Fruit fly (Drosophila melanogaster) whole organism, embryonic: ENCODE results near the gene Pde9.
A peak's percentile ranks its signal among the peaks of the same experiment; 100 is the strongest.

Experiments used
- Adf1 ChIP-seq: fragments of 200-800 bp; sonication (Bioruptor generic); IDR thresholded peaks from 2 replicates; pipeline ENCODE4 v1.3.6; 2022; ENCODE audit warnings: missing biosample characterization, missing genetic modification characterization
- Asciz ChIP-seq: fragments of 200-800 bp; sonication (Bioruptor generic); optimal IDR thresholded peaks from 2 replicates; lab custom pipeline; 2017; ENCODE audit warnings: missing biosample characterization, mild to moderate bottlenecking, missing genetic modification characterization, missing genetic modification reagents
- Atf6 ChIP-seq: fragments of 200-800 bp; sonication (Bioruptor generic); IDR thresholded peaks from 2 replicates; pipeline ENCODE4 v1.3.6; 2022; ENCODE audit warnings: missing biosample characterization, missing genetic modification characterization
- CG17912 ChIP-seq: fragments of 200-800 bp; sonication (Bioruptor generic); optimal IDR thresholded peaks from 2 replicates; lab custom pipeline; 2018; ENCODE audit warnings: missing biosample characterization, mild to moderate bottlenecking, missing genetic modification characterization
- CG3407 ChIP-seq: fragments of 200-800 bp; sonication (Bioruptor generic); optimal IDR thresholded peaks from 2 replicates; lab custom pipeline; 2018; ENCODE audit warnings: missing biosample characterization, mild to moderate bottlenecking, missing genetic modification characterization
- CG4282 ChIP-seq: fragments of 200-800 bp; sonication (Bioruptor generic); optimal IDR thresholded peaks from 2 replicates; lab custom pipeline; 2016; ENCODE audit warnings: missing biosample characterization, missing genetic modification characterization
- CG4360 ChIP-seq: fragments of 200-800 bp; sonication (Bioruptor generic); IDR thresholded peaks from 2 replicates; pipeline ENCODE4 v1.3.6; 2022; ENCODE audit warnings: missing biosample characterization, missing genetic modification characterization
- CG5180 ChIP-seq: fragments of 200-800 bp; sonication (Bioruptor generic); optimal IDR thresholded peaks from 3 replicates; lab custom pipeline; 2017; ENCODE audit warnings: missing biosample characterization, missing genetic modification characterization, mild to moderate bottlenecking, moderate library complexity, missing genetic modification reagents
- CG6813 ChIP-seq: fragments of 200-800 bp; sonication (Bioruptor generic); optimal IDR thresholded peaks from 2 replicates; lab custom pipeline; 2017; ENCODE audit warnings: missing biosample characterization, missing genetic modification characterization, mild to moderate bottlenecking, moderate library complexity, missing genetic modification reagents
- CG7745 ChIP-seq: fragments of 200-800 bp; sonication (Bioruptor generic); optimal IDR thresholded peaks from 2 replicates; lab custom pipeline; 2018; ENCODE audit warnings: missing biosample characterization, mild to moderate bottlenecking, missing genetic modification characterization, moderate library complexity
- D ChIP-seq, 2 experiments: fragments of 200-800 bp in 1 of 2; fragments of >200 bp in 1 of 2; sonication (Bioruptor generic) in 1 of 2; optimal IDR thresholded peaks; 2 replicates in 1 of 2; 3 replicates in 1 of 2; lab custom pipeline; 2017; ENCODE audit warnings: mild to moderate bottlenecking in 1 of 2, missing biosample characterization in 1 of 2, missing genetic modification characterization in 1 of 2, missing genetic modification reagents in 1 of 2
- Dref ChIP-seq: fragments of 200-800 bp; sonication (Bioruptor generic); IDR thresholded peaks from 2 replicates; pipeline ENCODE4 v1.3.6; 2022; ENCODE audit warnings: missing biosample characterization, missing genetic modification characterization
- Drgx ChIP-seq: fragments of 200-800 bp; sonication (Bioruptor generic); IDR thresholded peaks from 2 replicates; pipeline ENCODE4 v1.3.6; 2022; ENCODE audit warnings: missing biosample characterization, missing genetic modification characterization
- Fer1 ChIP-seq: fragments of 200-800 bp; sonication (Bioruptor generic); optimal IDR thresholded peaks from 2 replicates; lab custom pipeline; 2017; ENCODE audit warnings: missing biosample characterization, mild to moderate bottlenecking, missing genetic modification characterization
- HHEX ChIP-seq: fragments of 200-800 bp; sonication (Bioruptor generic); optimal IDR thresholded peaks from 3 replicates; lab custom pipeline; 2017; ENCODE audit warnings: missing biosample characterization, mild to moderate bottlenecking, missing genetic modification characterization, missing genetic modification reagents
- HLHmδ ChIP-seq: fragments of 200-800 bp; sonication (Bioruptor generic); optimal IDR thresholded peaks from 2 replicates; lab custom pipeline; 2018; ENCODE audit warnings: missing biosample characterization, mild to moderate bottlenecking, missing genetic modification characterization, moderate library complexity
- MTF-1 ChIP-seq: fragments of 200-800 bp; sonication (Bioruptor generic); optimal IDR thresholded peaks from 2 replicates; lab custom pipeline; 2018; ENCODE audit warnings: missing biosample characterization, mild to moderate bottlenecking, missing genetic modification characterization, borderline replicate concordance
- Max ChIP-seq: fragments of 200-800 bp; sonication (Bioruptor generic); optimal IDR thresholded peaks from 2 replicates; lab custom pipeline; 2016; ENCODE audit warnings: missing biosample characterization, mild to moderate bottlenecking, missing genetic modification characterization
- Opbp ChIP-seq: fragments of 200-800 bp; sonication (Bioruptor generic); IDR thresholded peaks from 3 replicates; pipeline ENCODE4 v1.3.6; 2022; ENCODE audit warnings: missing biosample characterization, missing genetic modification characterization; ENCODE audit not compliant: partially characterized antibody
- Side ChIP-seq: fragments of 200-800 bp; sonication (Bioruptor generic); optimal IDR thresholded peaks from 2 replicates; lab custom pipeline; 2016; ENCODE audit warnings: missing biosample characterization, missing genetic modification characterization
- Trl ChIP-seq, 3 experiments: fragments of >200 bp in 2 of 3; fragments of 200-800 bp in 1 of 3; sonication (Bioruptor generic) in 1 of 3; optimal IDR thresholded peaks; 2 replicates in 1 of 3; 3 replicates in 2 of 3; lab custom pipeline; 2016 to 2017; ENCODE audit warnings: missing biosample characterization in 1 of 3, missing genetic modification characterization in 1 of 3
- abd-A ChIP-seq: fragments of 200-800 bp; sonication (Bioruptor generic); optimal IDR thresholded peaks from 3 replicates; lab custom pipeline; 2019; ENCODE audit warnings: missing biosample characterization, mild to moderate bottlenecking, missing genetic modification characterization, moderate library complexity
- ash1 ChIP-seq: fragments of 200-800 bp; sonication (Bioruptor generic); optimal IDR thresholded peaks from 2 replicates; lab custom pipeline; 2018; ENCODE audit warnings: missing biosample characterization, mild to moderate bottlenecking, missing genetic modification characterization
- bigmax ChIP-seq: fragments of 200-800 bp; sonication (Bioruptor generic); optimal IDR thresholded peaks from 2 replicates; lab custom pipeline; 2018; ENCODE audit warnings: missing biosample characterization, mild to moderate bottlenecking, missing genetic modification characterization
- bowl ChIP-seq: fragments of 200-800 bp; sonication (Bioruptor generic); IDR thresholded peaks from 2 replicates; pipeline ENCODE4 v1.3.6; 2022; ENCODE audit warnings: missing biosample characterization, missing genetic modification characterization
- cad ChIP-seq: fragments of >200 bp; optimal IDR thresholded peaks from 2 replicates; lab custom pipeline; 2017; ENCODE audit warnings: missing biosample characterization, missing genetic modification characterization
- cg ChIP-seq: fragments of 200-800 bp; sonication (Bioruptor generic); optimal IDR thresholded peaks from 3 replicates; lab custom pipeline; 2019; ENCODE audit warnings: missing biosample characterization, mild to moderate bottlenecking, missing genetic modification characterization, moderate library complexity
- chinmo ChIP-seq: fragments of 200-800 bp; sonication (Bioruptor generic); IDR thresholded peaks from 4 replicates; pipeline ENCODE4 v1.3.6; 2022; ENCODE audit warnings: missing biosample characterization, missing genetic modification characterization; ENCODE audit not compliant: partially characterized antibody
- corto ChIP-seq: fragments of 200-800 bp; sonication (Bioruptor generic); optimal IDR thresholded peaks from 2 replicates; lab custom pipeline; 2016; ENCODE audit warnings: missing biosample characterization, mild to moderate bottlenecking, missing genetic modification characterization, moderate library complexity
- crp ChIP-seq, 2 experiments: fragments of 200-800 bp; sonication (Bioruptor generic); optimal IDR thresholded peaks; 2 replicates in 1 of 2; 3 replicates in 1 of 2; lab custom pipeline; 2017; ENCODE audit warnings: missing biosample characterization in 2 of 2, missing genetic modification characterization in 2 of 2, mild to moderate bottlenecking in 1 of 2, moderate library complexity in 1 of 2
- gem ChIP-seq: fragments of 200-800 bp; sonication (Bioruptor generic); optimal IDR thresholded peaks from 2 replicates; lab custom pipeline; 2019; ENCODE audit warnings: missing biosample characterization, mild to moderate bottlenecking, missing genetic modification characterization, moderate library complexity
- her ChIP-seq: fragments of 200-800 bp; sonication (Bioruptor generic); optimal IDR thresholded peaks from 2 replicates; lab custom pipeline; 2016; ENCODE audit warnings: missing biosample characterization, missing genetic modification characterization
- insv ChIP-seq, 2 experiments: fragments of 200-800 bp; sonication (Bioruptor generic); optimal IDR thresholded peaks; 3 replicates each; lab custom pipeline; 2016 to 2018; ENCODE audit warnings: missing biosample characterization in 2 of 2, missing genetic modification characterization in 2 of 2
- kay ChIP-seq: fragments of 200-800 bp; sonication (Bioruptor generic); optimal IDR thresholded peaks from 2 replicates; lab custom pipeline; 2016; ENCODE audit warnings: missing biosample characterization, missing genetic modification characterization
- nom ChIP-seq: fragments of 200-800 bp; sonication (Bioruptor generic); optimal IDR thresholded peaks from 2 replicates; lab custom pipeline; 2017; ENCODE audit warnings: missing biosample characterization, missing genetic modification characterization, mild to moderate bottlenecking, moderate library complexity, missing genetic modification reagents
- oc ChIP-seq: fragments of 200-800 bp; sonication (Bioruptor generic); optimal IDR thresholded peaks from 2 replicates; lab custom pipeline; 2018; ENCODE audit warnings: missing biosample characterization, mild to moderate bottlenecking, missing genetic modification characterization, moderate library complexity
- pros ChIP-seq: fragments of 200-800 bp; sonication (Bioruptor generic); optimal IDR thresholded peaks from 3 replicates; lab custom pipeline; 2019; ENCODE audit warnings: missing biosample characterization, mild to moderate bottlenecking, missing genetic modification characterization, moderate library complexity
- sisA ChIP-seq: fragments of 200-800 bp; sonication (Bioruptor generic); IDR thresholded peaks from 2 replicates; pipeline ENCODE4 v1.3.6; 2022; ENCODE audit warnings: missing biosample characterization, missing genetic modification characterization
- slp2 ChIP-seq: fragments of 200-800 bp; sonication (Bioruptor generic); optimal IDR thresholded peaks from 2 replicates; lab custom pipeline; 2016; ENCODE audit warnings: missing biosample characterization, missing genetic modification characterization
- sob ChIP-seq: fragments of 200-800 bp; sonication (Bioruptor generic); IDR thresholded peaks from 2 replicates; pipeline ENCODE4 v1.3.6; 2022; ENCODE audit warnings: missing biosample characterization, missing genetic modification characterization
- sqz ChIP-seq: fragments of 200-800 bp; sonication (Bioruptor generic); optimal IDR thresholded peaks from 3 replicates; lab custom pipeline; 2018; ENCODE audit warnings: missing biosample characterization, mild to moderate bottlenecking, missing genetic modification characterization
- tll ChIP-seq, 2 experiments: fragments of 200-800 bp in 1 of 2; fragments of >200 bp in 1 of 2; sonication (Bioruptor generic) in 1 of 2; optimal IDR thresholded peaks; 2 replicates each; lab custom pipeline; 2017 to 2019; ENCODE audit warnings: missing biosample characterization in 2 of 2, missing genetic modification characterization in 2 of 2, mild to moderate bottlenecking in 1 of 2, moderate library complexity in 1 of 2
- unc-4 ChIP-seq: fragments of 200-800 bp; sonication (Bioruptor generic); IDR thresholded peaks from 2 replicates; pipeline ENCODE4 v1.3.6; 2022; ENCODE audit warnings: missing biosample characterization, missing genetic modification characterization; ENCODE audit not compliant: partially characterized antibody

Gene Pde9

dm6 chrX:12750928-12751631, 146.0 kb downstream of the Pde9 start (continued):
- TF ChIP-seq slp2 (GFP tag; lab: Kevin White, UChicago) (peak; percentile 100), crp (GFP tag; optimal IDR thresholded peaks at IDR 0.05; lab: Kevin White, UChicago) (peak; percentile 41 to 81), sisA (GFP tag; lab: Robert Waterston, UW) (peak; percentile 100)

dm6 chrX:12750582-12750927, 146.6 kb downstream of the Pde9 start:
- no peak for TF ChIP-seq Side
- TF ChIP-seq chinmo: peak; percentile 95
- peak; percentile 100 for TF ChIP-seq CG3407 (GFP tag; lab: Kevin White, UChicago)
- TF ChIP-seq Opbp (GFP tag; lab: Robert Waterston, UW): 0 out of 3 replicates have a peak, but pooled peaks have one; percentile 15
- peak; percentile 78; the same call in 1 of the 2 replicates for TF ChIP-seq Adf1
- TF ChIP-seq D (optimal IDR thresholded peaks at IDR 0.05; lab: Kevin White, UChicago): no peak
- TF ChIP-seq D (GFP tag; optimal IDR thresholded peaks at IDR 0.05; lab: Kevin White, UChicago): no peak
- 0 out of 2 replicates have a peak, but pooled peaks have one; percentile 9 for TF ChIP-seq unc-4 (GFP tag; lab: Robert Waterston, UW)
- TF ChIP-seq HLHmδ (GFP tag; lab: Kevin White, UChicago): peak; percentile 46
- TF ChIP-seq cad (GFP tag; lab: Kevin White, UChicago): peak; percentile 64
- no peak for TF ChIP-seq bowl (GFP tag; lab: Robert Waterston, UW)
- TF ChIP-seq CG7745 (tag; lab: Kevin White, UChicago): peak; percentile 42
- peak; percentile 84 for TF ChIP-seq pros (GFP tag; lab: Kevin White, UChicago)
- peak; percentile 89 for TF ChIP-seq cg (GFP tag; lab: Kevin White, UChicago)
- TF ChIP-seq Trl (optimal IDR thresholded peaks at IDR 0.05; lab: Kevin White, UChicago): peak; percentile 38 to 54
- TF ChIP-seq Trl (GFP tag; optimal IDR thresholded peaks at IDR 0.05; lab: Kevin White, UChicago): no peak
- peak; percentile 44 for TF ChIP-seq sqz (GFP tag; lab: Kevin White, UChicago)
- no peak for TF ChIP-seq Max (GFP tag; lab: Kevin White, UChicago)
- peak; percentile 61 for TF ChIP-seq abd-A
- no peak for TF ChIP-seq CG4282 (GFP tag; lab: Kevin White, UChicago)
- TF ChIP-seq CG4360 (GFP tag; lab: Robert Waterston, UW): peak; percentile 37

dm6 chrX:12749891-12750581, 147.1 kb downstream of the Pde9 start:
- TF ChIP-seq oc (no peak), Fer1 (GFP tag; lab: Kevin White, UChicago) (peak; percentile 18), bigmax (GFP tag; lab: Kevin White, UChicago) (peak; percentile 77), corto (GFP tag; lab: Kevin White, UChicago) (peak; percentile 38), Drgx (GFP tag; lab: Robert Waterston, UW) (peak; percentile 53), CG5180 (GFP tag; lab: Kevin White, UChicago) (peak; percentile 41), her (GFP tag; lab: Kevin White, UChicago) (no peak), ash1 (GFP tag; lab: Kevin White, UChicago) (no peak), Dref (GFP tag; lab: Robert Waterston, UW) (no peak), CG6813 (GFP tag; lab: Kevin White, UChicago) (peak; percentile 24), insv (GFP tag; optimal IDR thresholded peaks at IDR 0.05; lab: Kevin White, UChicago) (no peak), tll (GFP tag; optimal IDR thresholded peaks at IDR 0.05; lab: Kevin White, UChicago) (peak in 1 of 2 experiments; percentile 29), kay (GFP tag; lab: Kevin White, UChicago) (peak; percentile 0), HHEX (GFP tag; lab: Kevin White, UChicago) (peak; percentile 29), Asciz (GFP tag; lab: Kevin White, UChicago) (peak; percentile 41), sob (GFP tag; lab: Robert Waterston, UW) (0 out of 2 replicates have a peak, but pooled peaks have one; percentile 10), gem (tag; lab: Kevin White, UChicago) (peak; percentile 2), nom (peak; percentile 51), MTF-1 (peak; percentile 4), CG17912 (peak; percentile 0), Atf6 (GFP tag; lab: Robert Waterston, UW) (0 out of 2 replicates have a peak, but pooled peaks have one; percentile 10)
